Worm (Caenorhabditis elegans): ENCODE measurements around the gene K09E2.2.

The K09E2.2 gene

DNA sequence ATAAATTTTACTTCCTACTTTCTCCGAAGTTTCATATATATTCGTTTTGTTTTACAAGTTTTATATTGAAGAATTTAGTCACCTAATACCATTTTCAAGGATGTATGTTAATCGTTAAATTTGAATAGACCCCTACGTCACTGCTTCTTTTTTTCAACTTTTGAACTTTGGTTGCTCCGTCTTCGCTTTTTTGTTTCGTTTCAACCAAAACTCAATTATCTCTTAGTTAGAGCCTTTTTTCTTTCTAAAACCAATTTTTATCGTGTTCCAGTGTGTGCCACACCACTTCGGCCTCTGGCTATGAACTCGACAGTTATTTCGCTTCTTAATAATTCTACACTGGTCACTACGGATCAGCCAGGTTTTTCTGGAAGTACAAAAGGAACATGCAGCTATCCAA lies 24.7 kb downstream of the K09E2.2 start, which contains the start of gene frpr-8:
TSS of gene frpr-8 (plus strand) at position 301 of the 400 bp plus-strand sequence.
- TF ChIP-seq nhr-76 (tag; optimal IDR thresholded peaks at IDR 0.05) (no peak), snpc-4 (tag; optimal IDR thresholded peaks at IDR 0.05) (no peak), nhr-77 (tag; optimal IDR thresholded peaks at IDR 0.05) (no peak), daf-12 (tag; optimal IDR thresholded peaks at IDR 0.05) (no peak), jun-1 (tag; optimal IDR thresholded peaks at IDR 0.05) (no peak), tbx-2 (tag; optimal IDR thresholded peaks at IDR 0.05) (no peak), pqm-1 (tag; optimal IDR thresholded peaks at IDR 0.05) (no peak)

DNA sequence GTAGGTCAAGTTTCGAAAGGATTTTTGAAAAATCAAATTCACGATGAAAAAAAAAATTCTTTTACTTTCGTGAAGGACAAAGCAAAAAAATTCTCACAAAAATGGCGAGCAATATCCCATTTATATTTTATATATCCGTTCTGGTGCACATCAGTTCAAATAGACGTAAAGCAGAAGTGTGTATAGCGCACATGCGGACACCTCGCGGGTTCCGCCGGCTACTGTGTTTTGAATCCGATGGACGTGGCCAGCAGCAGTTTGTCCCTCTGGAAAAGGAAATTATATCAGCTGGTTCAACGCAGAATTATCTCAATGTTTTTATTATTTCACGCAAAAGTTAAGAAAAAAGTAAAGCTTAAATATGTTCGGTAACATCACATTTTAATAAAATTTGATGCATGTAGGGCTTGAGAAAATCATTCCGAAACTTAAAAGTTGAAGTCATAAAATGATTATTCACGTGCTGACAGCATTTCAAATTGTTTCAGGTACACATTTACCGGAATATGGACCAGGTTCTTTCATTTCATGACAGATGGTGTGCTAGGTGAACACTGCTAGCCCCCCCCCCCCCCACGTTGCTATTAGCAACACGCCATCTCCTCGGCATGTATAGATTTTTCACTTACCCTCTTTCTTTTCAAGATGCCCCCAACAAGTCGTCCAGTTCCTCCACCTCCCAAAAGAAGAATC lies 30.9 kb downstream of the K09E2.2 start, which contains the start of gene jbts-14:
TSS of gene jbts-14 (plus strand) at position 643 of the 693 bp plus-strand sequence.
- no peak for TF ChIP-seq lin-39 (tag; optimal IDR thresholded peaks at IDR 0.05)
- no peak for TF ChIP-seq egl-5 (tag; optimal IDR thresholded peaks at IDR 0.05)
- no peak for TF ChIP-seq jun-1 (tag; optimal IDR thresholded peaks at IDR 0.05)
- TF ChIP-seq elt-2 (tag; optimal IDR thresholded peaks at IDR 0.05) = no peak
- TF ChIP-seq nfya-1 (tag; optimal IDR thresholded peaks at IDR 0.05; ENCODE audit: insufficient read depth) = no peak
- peak; percentile 30 for TF ChIP-seq snpc-4 (tag; optimal IDR thresholded peaks at IDR 0.05)
- no peak for TF ChIP-seq unc-62 (GFP tag; optimal IDR thresholded peaks at IDR 0.05)
- no peak for TF ChIP-seq nhr-67 (tag; optimal IDR thresholded peaks at IDR 0.05)
- TF ChIP-seq ceh-82 (tag; optimal IDR thresholded peaks at IDR 0.05) = no peak

DNA sequence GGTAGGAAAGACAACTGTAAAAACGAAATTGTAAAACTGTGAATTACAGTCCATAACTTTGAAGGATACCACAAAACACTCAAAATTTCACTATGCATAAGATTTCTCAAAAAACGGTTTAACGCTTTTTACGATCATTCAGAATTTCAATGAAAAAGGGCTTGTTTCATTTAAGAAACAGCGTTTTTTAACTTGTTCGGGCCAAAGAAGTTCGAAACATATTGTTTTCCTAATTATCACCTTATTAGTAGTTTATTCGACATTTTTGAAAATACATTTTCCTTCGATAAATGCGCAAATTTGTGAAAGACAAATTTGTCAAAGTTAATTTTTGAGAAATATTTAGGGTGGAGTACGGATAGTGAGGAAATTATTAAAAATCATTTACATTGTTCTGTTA lies 32.0 kb downstream of the K09E2.2 start:
- no peak for TF ChIP-seq skn-1 (tag; optimal IDR thresholded peaks at IDR 0.05)
- no peak for TF ChIP-seq aly-2 (tag; optimal IDR thresholded peaks at IDR 0.05)
- TF ChIP-seq ceh-28 (tag; optimal IDR thresholded peaks at IDR 0.05) = no peak
- no peak for TF ChIP-seq sea-2 (GFP tag; optimal IDR thresholded peaks at IDR 0.05)
- TF ChIP-seq elt-1 (tag; optimal IDR thresholded peaks at IDR 0.05) = no peak
- no peak for TF ChIP-seq pqm-1 (tag; optimal IDR thresholded peaks at IDR 0.05)
- TF ChIP-seq mml-1 (tag; optimal IDR thresholded peaks at IDR 0.05) = no peak
- no peak for TF ChIP-seq R02D3.7 (tag; optimal IDR thresholded peaks at IDR 0.05)
- TF ChIP-seq egl-27 (tag; optimal IDR thresholded peaks at IDR 0.05) = no peak
- no peak for TF ChIP-seq elt-3 (tag; optimal IDR thresholded peaks at IDR 0.05)
- TF ChIP-seq nhr-43 (tag; optimal IDR thresholded peaks at IDR 0.05; ENCODE audit: poor library complexity, severe bottlenecking) = no peak
- no peak for TF ChIP-seq ztf-4 (tag; optimal IDR thresholded peaks at IDR 0.05)

DNA sequence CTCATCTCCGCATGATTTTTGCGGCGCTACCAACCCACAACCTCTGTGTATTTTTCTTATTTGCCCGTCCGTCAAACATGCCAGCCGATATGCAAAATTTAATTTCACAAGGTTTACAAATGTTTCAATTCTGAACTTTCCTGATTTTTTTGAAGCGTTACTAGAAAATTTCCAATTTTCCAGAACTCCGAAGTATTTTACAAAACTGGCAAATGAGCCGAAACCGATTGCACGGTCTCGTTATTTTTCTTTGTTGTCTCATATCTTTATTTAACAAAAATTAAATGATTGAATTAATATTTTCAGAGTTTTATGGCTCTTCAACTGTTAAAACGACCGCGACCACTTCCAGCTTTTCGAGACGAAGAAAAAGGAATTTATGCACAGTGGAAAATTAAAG lies 35.2 kb downstream of the K09E2.2 start, which contains the start of gene F53A9.3:
TSS of gene F53A9.3 (plus strand) at position 301 of the 400 bp plus-strand sequence.
- TF ChIP-seq ZK546.5 (tag; optimal IDR thresholded peaks at IDR 0.05) (no peak), nfya-1 (tag; optimal IDR thresholded peaks at IDR 0.05; ENCODE audit: insufficient read depth) (no peak), pqm-1 (tag; optimal IDR thresholded peaks at IDR 0.05) (no peak), jun-1 (tag; optimal IDR thresholded peaks at IDR 0.05) (no peak), egl-5 (tag; optimal IDR thresholded peaks at IDR 0.05) (no peak), ceh-16 (tag; optimal IDR thresholded peaks at IDR 0.05) (no peak), nhr-11 (tag; optimal IDR thresholded peaks at IDR 0.05) (no peak), elt-3 (tag; optimal IDR thresholded peaks at IDR 0.05) (no peak), lin-15B (tag; optimal IDR thresholded peaks at IDR 0.05) (no peak), nhr-25 (tag; optimal IDR thresholded peaks at IDR 0.05) (no peak), nhr-237 (tag; optimal IDR thresholded peaks at IDR 0.05) (no peak), eor-1 (tag; optimal IDR thresholded peaks at IDR 0.05) (no peak)

DNA sequence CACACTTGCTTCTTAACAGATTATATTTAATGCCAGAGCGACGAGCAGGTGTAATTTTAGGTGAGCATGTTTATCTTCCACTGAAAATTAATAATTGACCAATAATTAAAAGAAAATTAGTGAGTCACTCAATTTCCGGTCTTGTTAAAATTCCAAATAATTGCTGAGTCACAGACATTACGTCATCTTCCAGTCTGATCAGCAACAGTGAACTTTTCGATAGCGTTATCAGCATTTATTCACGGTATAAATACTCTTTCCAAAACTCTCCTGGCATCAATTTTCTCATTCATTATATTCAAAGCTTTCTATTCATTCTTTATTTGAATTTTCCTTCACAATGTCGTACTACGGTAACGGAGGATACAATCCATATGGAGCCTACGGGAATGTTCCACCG lies 36.6 kb downstream of the K09E2.2 start, which contains the start of gene kreg-1:
TSS of gene kreg-1 (plus strand) at position 341 of the 400 bp plus-strand sequence.
- TF ChIP-seq pqm-1 (tag; optimal IDR thresholded peaks at IDR 0.05) (peak; percentile 83), lin-15B (tag; optimal IDR thresholded peaks at IDR 0.05) (no peak), fkh-10 (GFP tag; optimal IDR thresholded peaks at IDR 0.05) (no peak), nhr-11 (tag; optimal IDR thresholded peaks at IDR 0.05) (no peak), nhr-43 (tag; optimal IDR thresholded peaks at IDR 0.05; ENCODE audit: poor library complexity, severe bottlenecking) (no peak), elt-2 (tag; optimal IDR thresholded peaks at IDR 0.05) (peak; percentile 56), lsy-12 (tag; optimal IDR thresholded peaks at IDR 0.05) (no peak), mdl-1 (tag; optimal IDR thresholded peaks at IDR 0.05) (no peak), fos-1 (tag; optimal IDR thresholded peaks at IDR 0.05) (no peak)
